Worm (Caenorhabditis elegans) whole organism, late embryonic: ENCODE data around the gene col-74.

Experiments used
- C38D4.7 ChIP-seq: fragments of 200-800 bp; sonication (Bioruptor generic); optimal IDR thresholded peaks from 2 replicates; lab custom pipeline; 2018; ENCODE audit warnings: mild to moderate bottlenecking, missing genetic modification characterization, moderate library complexity, missing compliant biosample characterization
- K09A11.1 ChIP-seq: sonication (generic microtip); optimal IDR thresholded peaks from 2 replicates; lab custom pipeline; 2017; ENCODE audit warnings: antibody characterized with exemption, mild to moderate bottlenecking, missing genetic modification characterization, missing compliant biosample characterization; ENCODE audit not compliant: insufficient read depth
- ahr-1 ChIP-seq: sonication (generic microtip); optimal IDR thresholded peaks from 2 replicates; lab custom pipeline; 2016; ENCODE audit warnings: missing genetic modification characterization, missing compliant biosample characterization
- ama-1 ChIP-seq: fragments of 150-350 bp; optimal IDR thresholded peaks from 2 replicates; lab custom pipeline; 2014
- ceh-9 ChIP-seq: sonication (generic microtip); optimal IDR thresholded peaks from 2 replicates; lab custom pipeline; 2016; ENCODE audit warnings: mild to moderate bottlenecking, missing genetic modification characterization, inconsistent platforms, missing compliant biosample characterization
- fax-1 ChIP-seq: sonication (generic microtip); optimal IDR thresholded peaks from 2 replicates; lab custom pipeline; 2016; ENCODE audit warnings: missing genotype, missing genetic modification characterization, missing compliant biosample characterization
- fkh-10 ChIP-seq: fragments of 150-350 bp; optimal IDR thresholded peaks from 2 replicates; lab custom pipeline; 2014; ENCODE audit warnings: missing biosample characterization, missing genetic modification reagents, missing genetic modification characterization
- hlh-30 ChIP-seq: sonication (generic microtip); optimal IDR thresholded peaks from 2 replicates; lab custom pipeline; 2017; ENCODE audit warnings: antibody characterized with exemption, missing genetic modification characterization, missing compliant biosample characterization; ENCODE audit not compliant: insufficient read depth
- mec-3 ChIP-seq: sonication (generic microtip); optimal IDR thresholded peaks from 2 replicates; lab custom pipeline; 2016; ENCODE audit warnings: borderline replicate concordance, missing genetic modification characterization, missing compliant biosample characterization
- nhr-11 ChIP-seq: fragments of 150-350 bp; optimal IDR thresholded peaks from 2 replicates; lab custom pipeline; 2014; ENCODE audit warnings: missing biosample characterization, missing genetic modification characterization
- pag-3 ChIP-seq: sonication (generic microtip); optimal IDR thresholded peaks from 2 replicates; lab custom pipeline; 2016; ENCODE audit warnings: missing compliant biosample characterization, missing genetic modification characterization, borderline replicate concordance

DNA sequence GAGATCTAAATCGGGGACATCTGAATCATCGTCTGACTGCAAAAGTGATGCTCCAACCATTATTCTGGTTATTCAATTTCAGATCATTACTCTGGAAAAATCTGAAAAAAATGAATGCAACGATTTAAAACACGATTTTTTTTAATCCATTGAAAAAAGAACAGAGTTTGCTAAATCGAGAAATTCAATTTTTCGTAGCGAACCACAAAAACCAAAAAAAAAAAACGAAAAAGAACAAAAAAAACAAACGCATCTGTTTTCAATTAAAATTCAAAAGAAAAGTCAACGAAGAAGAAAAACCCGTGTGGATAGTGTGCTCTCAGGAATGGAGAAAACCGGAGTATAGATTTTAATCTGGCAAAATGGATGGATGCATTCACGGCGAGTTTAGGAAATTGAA lies 28.1 kb downstream of the col-74 start, which contains the start of gene F55C12.4:
- TF ChIP-seq nhr-11 (tag; lab: Kevin White, UChicago) (no peak), hlh-30 (tag; lab: Kevin White, UChicago) (no peak), pag-3 (no peak), ahr-1 (no peak), ceh-9 (no peak), fkh-10 (GFP tag; lab: Kevin White, UChicago) (no peak), K09A11.1 (tag; lab: Kevin White, UChicago) (no peak), C38D4.7 (GFP tag; lab: Kevin White, UChicago) (no peak), ama-1 (lab: Kevin White, UChicago) (no peak), fax-1 (tag; lab: Kevin White, UChicago) (no peak), mec-3 (tag; lab: Kevin White, UChicago) (no peak)
